Fruit fly (Drosophila melanogaster) whole organism, embryonic: ENCODE measurements around the gene CG7289.
A peak's percentile ranks its signal among the peaks of the same experiment; 100 is the strongest.

Source experiments
- Aef1 ChIP-seq: fragments of 200-800 bp; sonication (Bioruptor generic); IDR thresholded peaks from 3 replicates; pipeline ENCODE4 v1.3.6; 2022; ENCODE audit warnings: missing biosample characterization, missing genetic modification characterization
- Atf3 ChIP-seq: fragments of 200-800 bp; sonication (Bioruptor generic); optimal IDR thresholded peaks from 3 replicates; lab custom pipeline; 2016; ENCODE audit warnings: missing biosample characterization, missing genetic modification characterization
- BEAF-32 ChIP-seq: fragments of 200-800 bp; sonication (Bioruptor generic); optimal IDR thresholded peaks from 3 replicates; lab custom pipeline; 2017; ENCODE audit warnings: missing biosample characterization, missing genetic modification characterization, mild to moderate bottlenecking, moderate library complexity, missing genetic modification reagents
- Bgb ChIP-seq: fragments of 200-800 bp; sonication (Bioruptor generic); IDR thresholded peaks from 2 replicates; pipeline ENCODE4 v1.3.6; 2022; ENCODE audit warnings: missing biosample characterization, missing genetic modification characterization; ENCODE audit not compliant: partially characterized antibody
- CG10267 ChIP-seq: fragments of 200-800 bp; sonication (Bioruptor generic); optimal IDR thresholded peaks from 2 replicates; lab custom pipeline; 2018; ENCODE audit warnings: missing biosample characterization, mild to moderate bottlenecking, missing genetic modification characterization, moderate library complexity
- CG12769 ChIP-seq: fragments of 200-800 bp; sonication (Bioruptor generic); optimal IDR thresholded peaks from 2 replicates; lab custom pipeline; 2019; ENCODE audit warnings: missing biosample characterization, mild to moderate bottlenecking, missing genetic modification characterization, moderate library complexity
- CG13287 ChIP-seq: fragments of 200-800 bp; sonication (Bioruptor generic); IDR thresholded peaks from 2 replicates; pipeline ENCODE4 v1.3.6; 2022; ENCODE audit warnings: missing biosample characterization, missing genetic modification characterization; ENCODE audit not compliant: partially characterized antibody
- CG13424 ChIP-seq: fragments of 200-800 bp; sonication (Bioruptor generic); optimal IDR thresholded peaks from 2 replicates; lab custom pipeline; 2019; ENCODE audit warnings: missing biosample characterization, mild to moderate bottlenecking, missing genetic modification characterization, moderate library complexity
- CG14050 ChIP-seq: fragments of 200-800 bp; sonication (Bioruptor generic); IDR thresholded peaks from 3 replicates; pipeline ENCODE4 v1.3.6; 2022; ENCODE audit warnings: missing biosample characterization, missing genetic modification characterization
- CG17361 ChIP-seq: fragments of 200-800 bp; sonication (Bioruptor generic); IDR thresholded peaks from 3 replicates; pipeline ENCODE4 v1.3.6; 2022; ENCODE audit warnings: missing biosample characterization, missing genetic modification characterization
- CG2120 ChIP-seq: fragments of 200-800 bp; sonication (Bioruptor generic); optimal IDR thresholded peaks from 3 replicates; lab custom pipeline; 2016; ENCODE audit warnings: missing biosample characterization, missing genetic modification characterization
- CG2129 ChIP-seq: fragments of 200-800 bp; sonication (Bioruptor generic); IDR thresholded peaks from 2 replicates; pipeline ENCODE4 v1.3.6; 2022; ENCODE audit warnings: missing biosample characterization, missing genetic modification characterization; ENCODE audit not compliant: partially characterized antibody
- CG33213 ChIP-seq: fragments of 200-800 bp; sonication (Bioruptor generic); optimal IDR thresholded peaks from 3 replicates; lab custom pipeline; 2016; ENCODE audit warnings: missing biosample characterization, missing genetic modification characterization
- CG33557 ChIP-seq: fragments of 200-800 bp; sonication (Bioruptor generic); optimal IDR thresholded peaks from 2 replicates; lab custom pipeline; 2019; ENCODE audit warnings: missing biosample characterization, mild to moderate bottlenecking, missing genetic modification characterization, moderate library complexity
- CG34422 ChIP-seq: fragments of 200-800 bp; sonication (Bioruptor generic); IDR thresholded peaks from 3 replicates; pipeline ENCODE4 v1.3.6; 2022; ENCODE audit warnings: missing biosample characterization, missing genetic modification characterization
- CG42726 ChIP-seq: fragments of 200-800 bp; sonication (Bioruptor generic); IDR thresholded peaks from 2 replicates; pipeline ENCODE4 v1.3.6; 2022; ENCODE audit warnings: missing biosample characterization, missing genetic modification characterization; ENCODE audit not compliant: partially characterized antibody
- CG4360 ChIP-seq: fragments of 200-800 bp; sonication (Bioruptor generic); IDR thresholded peaks from 2 replicates; pipeline ENCODE4 v1.3.6; 2022; ENCODE audit warnings: missing biosample characterization, missing genetic modification characterization
- CG6791 ChIP-seq: fragments of 200-800 bp; sonication (Bioruptor generic); IDR thresholded peaks from 3 replicates; pipeline ENCODE4 v1.3.6; 2022; ENCODE audit warnings: missing biosample characterization, missing genetic modification characterization; ENCODE audit not compliant: partially characterized antibody
- CG8924 ChIP-seq: fragments of 200-800 bp; optimal IDR thresholded peaks from 3 replicates; lab custom pipeline; 2019; ENCODE audit warnings: missing biosample characterization, mild to moderate bottlenecking, missing genetic modification characterization, moderate library complexity
- CG9932 ChIP-seq: fragments of 200-800 bp; sonication (Bioruptor generic); IDR thresholded peaks from 2 replicates; pipeline ENCODE4 v1.3.6; 2022; ENCODE audit warnings: missing biosample characterization, missing genetic modification characterization
- CHES-1-like ChIP-seq: fragments of 200-800 bp; sonication (Bioruptor generic); optimal IDR thresholded peaks from 2 replicates; lab custom pipeline; 2016; ENCODE audit warnings: missing biosample characterization, missing genetic modification characterization
- CTCF ChIP-seq: fragments of 200-800 bp; sonication (Bioruptor generic); optimal IDR thresholded peaks from 2 replicates; lab custom pipeline; 2017; ENCODE audit warnings: missing biosample characterization, mild to moderate bottlenecking, missing genetic modification characterization, moderate library complexity
- CoRest ChIP-seq: fragments of 200-800 bp; sonication (Bioruptor generic); optimal IDR thresholded peaks from 3 replicates; lab custom pipeline; 2018; ENCODE audit warnings: missing biosample characterization, mild to moderate bottlenecking, missing genetic modification characterization, moderate library complexity
- Dref ChIP-seq: fragments of 200-800 bp; sonication (Bioruptor generic); IDR thresholded peaks from 2 replicates; pipeline ENCODE4 v1.3.6; 2022; ENCODE audit warnings: missing biosample characterization, missing genetic modification characterization
- E2f2 ChIP-seq: fragments of 200-800 bp; sonication (Bioruptor generic); IDR thresholded peaks from 2 replicates; pipeline ENCODE4 v1.3.6; 2022; ENCODE audit warnings: missing biosample characterization, missing genetic modification characterization
- HmgD ChIP-seq: fragments of 200-800 bp; sonication (Bioruptor generic); optimal IDR thresholded peaks from 3 replicates; lab custom pipeline; 2016; ENCODE audit warnings: missing biosample characterization, missing genetic modification characterization
- Hr51 ChIP-seq, 2 experiments: fragments of 200-800 bp; sonication (Bioruptor generic); optimal IDR thresholded peaks; 2 replicates in 1 of 2; 3 replicates in 1 of 2; lab custom pipeline; 2016 to 2018; ENCODE audit warnings: missing biosample characterization in 2 of 2, missing genetic modification characterization in 2 of 2, mild to moderate bottlenecking in 1 of 2, moderate library complexity in 1 of 2
- Mrtf ChIP-seq: fragments of 200-800 bp; sonication (Bioruptor generic); IDR thresholded peaks from 3 replicates; pipeline ENCODE4 v1.3.6; 2022; ENCODE audit warnings: missing biosample characterization, missing genetic modification characterization
- Sin3A ChIP-seq: fragments of >200 bp; optimal IDR thresholded peaks from 2 replicates; lab custom pipeline; 2018
- Sry-δ ChIP-seq: fragments of 200-800 bp; sonication (Bioruptor generic); optimal IDR thresholded peaks from 2 replicates; lab custom pipeline; 2016; ENCODE audit warnings: missing biosample characterization, missing genetic modification characterization
- al ChIP-seq: fragments of 200-800 bp; sonication (Bioruptor generic); IDR thresholded peaks from 2 replicates; pipeline ENCODE4 v1.3.6; 2022; ENCODE audit warnings: missing biosample characterization, missing genetic modification characterization
- amos ChIP-seq: fragments of 200-800 bp; sonication (Bioruptor generic); IDR thresholded peaks from 2 replicates; pipeline ENCODE4 v1.3.6; 2022; ENCODE audit warnings: missing biosample characterization, missing genetic modification characterization; ENCODE audit not compliant: partially characterized antibody
- aop ChIP-seq: fragments of 200-800 bp; sonication (Bioruptor generic); IDR thresholded peaks from 2 replicates; pipeline ENCODE4 v1.3.6; 2022; ENCODE audit warnings: missing biosample characterization, missing genetic modification characterization
- ato ChIP-seq: fragments of 200-800 bp; sonication (Bioruptor generic); IDR thresholded peaks from 2 replicates; pipeline ENCODE4 v1.3.6; 2022; ENCODE audit warnings: missing biosample characterization, missing genetic modification characterization; ENCODE audit not compliant: partially characterized antibody
- da ChIP-seq: fragments of 200-800 bp; sonication (Bioruptor generic); optimal IDR thresholded peaks from 2 replicates; lab custom pipeline; 2016; ENCODE audit warnings: missing biosample characterization, missing genetic modification characterization
- emc ChIP-seq: fragments of 200-800 bp; sonication (Bioruptor generic); optimal IDR thresholded peaks from 2 replicates; lab custom pipeline; 2016; ENCODE audit warnings: missing biosample characterization, missing genetic modification characterization
- ewg ChIP-seq: fragments of 200-800 bp; sonication (Bioruptor generic); optimal IDR thresholded peaks from 3 replicates; lab custom pipeline; 2017; ENCODE audit warnings: mild to moderate bottlenecking, missing biosample characterization, missing genetic modification reagents, missing genetic modification characterization
- ftz-f1 ChIP-seq: fragments of 200-800 bp; sonication (Bioruptor generic); optimal IDR thresholded peaks from 2 replicates; lab custom pipeline; 2016; ENCODE audit warnings: missing biosample characterization, missing genetic modification characterization
- hbn ChIP-seq: fragments of 200-800 bp; sonication (Bioruptor generic); IDR thresholded peaks from 2 replicates; pipeline ENCODE4 v1.3.6; 2022; ENCODE audit warnings: missing biosample characterization, missing genetic modification characterization; ENCODE audit not compliant: partially characterized antibody
- knrl ChIP-seq: fragments of 200-800 bp; sonication (Bioruptor generic); IDR thresholded peaks from 3 replicates; pipeline ENCODE4 v1.3.6; 2022; ENCODE audit warnings: missing biosample characterization, missing genetic modification characterization; ENCODE audit not compliant: partially characterized antibody
- maf-S ChIP-seq: fragments of 200-800 bp; sonication (Bioruptor generic); optimal IDR thresholded peaks from 2 replicates; lab custom pipeline; 2016; ENCODE audit warnings: missing biosample characterization, missing genetic modification characterization
- nmo ChIP-seq: fragments of 200-800 bp; sonication (Bioruptor generic); optimal IDR thresholded peaks from 2 replicates; lab custom pipeline; 2018; ENCODE audit warnings: missing biosample characterization, mild to moderate bottlenecking, missing genetic modification characterization, moderate library complexity
- pfk ChIP-seq: fragments of 200-800 bp; sonication (Bioruptor generic); optimal IDR thresholded peaks from 2 replicates; lab custom pipeline; 2018; ENCODE audit warnings: missing biosample characterization, mild to moderate bottlenecking, missing genetic modification characterization, moderate library complexity
- pnt ChIP-seq: fragments of 200-800 bp; sonication (Bioruptor generic); optimal IDR thresholded peaks from 3 replicates; lab custom pipeline; 2016; ENCODE audit warnings: missing biosample characterization, missing genetic modification characterization
- pzg ChIP-seq: fragments of 200-800 bp; sonication (Bioruptor generic); optimal IDR thresholded peaks from 3 replicates; lab custom pipeline; 2018; ENCODE audit warnings: missing biosample characterization, mild to moderate bottlenecking, missing genetic modification characterization, moderate library complexity
- row ChIP-seq: fragments of 200-800 bp; sonication (Bioruptor generic); IDR thresholded peaks from 3 replicates; pipeline ENCODE4 v1.3.6; 2022; ENCODE audit warnings: missing biosample characterization, missing genetic modification characterization
- tgo ChIP-seq: fragments of 200-800 bp; sonication (Bioruptor generic); IDR thresholded peaks from 3 replicates; pipeline ENCODE4 v1.3.6; 2022; ENCODE audit warnings: missing biosample characterization, missing genetic modification characterization
- tup ChIP-seq: fragments of 200-800 bp; sonication (Bioruptor generic); optimal IDR thresholded peaks from 2 replicates; lab custom pipeline; 2016; ENCODE audit warnings: missing biosample characterization, mild to moderate bottlenecking, missing genetic modification characterization, moderate library complexity
- unc-4 ChIP-seq: fragments of 200-800 bp; sonication (Bioruptor generic); IDR thresholded peaks from 2 replicates; pipeline ENCODE4 v1.3.6; 2022; ENCODE audit warnings: missing biosample characterization, missing genetic modification characterization; ENCODE audit not compliant: partially characterized antibody
- vnd ChIP-seq: fragments of 200-800 bp; sonication (Bioruptor generic); IDR thresholded peaks from 3 replicates; pipeline ENCODE4 v1.3.6; 2022; ENCODE audit warnings: missing biosample characterization, missing genetic modification characterization; ENCODE audit not compliant: partially characterized antibody
- zen2 ChIP-seq: fragments of 200-800 bp; sonication (Bioruptor generic); IDR thresholded peaks from 3 replicates; pipeline ENCODE4 v1.3.6; 2022; ENCODE audit warnings: missing biosample characterization, missing genetic modification characterization; ENCODE audit not compliant: partially characterized antibody

CG7289 gene

dm6 chr2L:1973957-1974356, 8.1 kb upstream of the CG7289 start, which contains the start of gene Der-1:
Gene Der-1, plus strand, starts transcription at chr2L:1973957.
- TF ChIP-seq CTCF (GFP tag; lab: Kevin White, UChicago) (no peak), CG14050 (GFP tag; lab: Robert Waterston, UW) (no peak), knrl (GFP tag; lab: Robert Waterston, UW) (peak; percentile 91), CG9932 (GFP tag; lab: Robert Waterston, UW) (peak; percentile 51), CoRest (tag; lab: Kevin White, UChicago) (peak; percentile 67), CG13424 (tag; lab: Kevin White, UChicago) (no peak), unc-4 (peak; percentile 87), hbn (GFP tag; lab: Robert Waterston, UW) (peak; percentile 93), CG10267 (peak; percentile 20), E2f2 (GFP tag; lab: Robert Waterston, UW) (peak; percentile 76), CHES-1-like (GFP tag; lab: Kevin White, UChicago) (peak; percentile 32), CG12769 (tag; lab: Kevin White, UChicago) (no peak), CG33213 (GFP tag; lab: Kevin White, UChicago) (peak; percentile 11), Atf3 (GFP tag; lab: Kevin White, UChicago) (peak; percentile 37), CG2129 (GFP tag; lab: Robert Waterston, UW) (peak; percentile 64), CG6791 (GFP tag; lab: Robert Waterston, UW) (peak; percentile 90), ato (peak; percentile 84), zen2 (GFP tag; lab: Robert Waterston, UW) (peak; percentile 80), maf-S (GFP tag; lab: Kevin White, UChicago) (no peak), CG4360 (peak; percentile 66), pfk (no peak), emc (GFP tag; lab: Kevin White, UChicago) (no peak), pzg (peak; percentile 80), CG33557 (GFP tag; lab: Kevin White, UChicago) (no peak), CG13287 (GFP tag; lab: Robert Waterston, UW) (peak; percentile 95), CG42726 (GFP tag; lab: Robert Waterston, UW) (peak; percentile 93), CG8924 (tag; lab: Kevin White, UChicago) (peak; percentile 35), CG34422 (GFP tag; lab: Robert Waterston, UW) (peak; percentile 75; the same call in 2 of the 3 replicates), Mrtf (no peak), Sin3A (lab: Kevin White, UChicago) (peak; percentile 69), BEAF-32 (GFP tag; lab: Kevin White, UChicago) (peak; percentile 92), tgo (GFP tag; lab: Robert Waterston, UW) (peak; percentile 18; the same call in 1 of the 3 replicates), Hr51 (GFP tag; optimal IDR thresholded peaks at IDR 0.05; lab: Kevin White, UChicago) (no peak), da (GFP tag; lab: Kevin White, UChicago) (no peak), al (GFP tag; lab: Robert Waterston, UW) (no peak), ewg (GFP tag; lab: Kevin White, UChicago) (no peak), Sry-δ (peak; percentile 95), HmgD (GFP tag; lab: Kevin White, UChicago) (peak; percentile 7), amos (GFP tag; lab: Robert Waterston, UW) (peak; percentile 93), CG2120 (GFP tag; lab: Kevin White, UChicago) (peak; percentile 52), Aef1 (GFP tag; lab: Robert Waterston, UW) (peak; percentile 60), vnd (GFP tag; lab: Robert Waterston, UW) (peak; percentile 86), row (GFP tag; lab: Robert Waterston, UW) (peak; percentile 80), Bgb (GFP tag; lab: Robert Waterston, UW) (peak; percentile 97), ftz-f1 (GFP tag; lab: Kevin White, UChicago) (peak; percentile 100), CG17361 (GFP tag; lab: Robert Waterston, UW) (no peak), Dref (GFP tag; lab: Robert Waterston, UW) (peak; percentile 53), tup (GFP tag; lab: Kevin White, UChicago) (no peak), pnt (GFP tag; lab: Kevin White, UChicago) (no peak), aop (no peak), nmo (GFP tag; lab: Kevin White, UChicago) (peak; percentile 13)
